Fruit fly (Drosophila melanogaster): ENCODE results near the gene CG16711.

CG16711 gene

dm6 chr3L:9690798-9691475 is 13.2 kb upstream of the CG16711 start:
- TF ChIP-seq Dll (optimal IDR thresholded peaks at IDR 0.05): no peak

- TF ChIP-seq psq (optimal IDR thresholded peaks at IDR 0.05): no peak
- TF ChIP-seq Dll (optimal IDR thresholded peaks at IDR 0.05): no peak
- no peak for TF ChIP-seq EcR (GFP tag; optimal IDR thresholded peaks at IDR 0.05)
- no peak for TF ChIP-seq CG8478 (optimal IDR thresholded peaks at IDR 0.05)
- TF ChIP-seq usp (GFP tag; optimal IDR thresholded peaks at IDR 0.05): no peak
- TF ChIP-seq pan (optimal IDR thresholded peaks at IDR 0.05): no peak
Measured at dm6 chr3L:9691476-9691826, 12.7 kb upstream of the CG16711 start.

dm6 chr3L:9692234-9692891 is 11.8 kb upstream of the CG16711 start:
- TF ChIP-seq pan (optimal IDR thresholded peaks at IDR 0.05) (no peak), psq (optimal IDR thresholded peaks at IDR 0.05) (no peak), usp (GFP tag; optimal IDR thresholded peaks at IDR 0.05) (no peak), Dll (optimal IDR thresholded peaks at IDR 0.05) (no peak), CG8478 (optimal IDR thresholded peaks at IDR 0.05) (no peak), EcR (GFP tag; optimal IDR thresholded peaks at IDR 0.05) (no peak)

- peak; percentile 47 for TF ChIP-seq Dll (optimal IDR thresholded peaks at IDR 0.05)
- TF ChIP-seq pan (optimal IDR thresholded peaks at IDR 0.05): peak; percentile 92
- no peak for TF ChIP-seq CG8478 (optimal IDR thresholded peaks at IDR 0.05)
- no peak for TF ChIP-seq usp (GFP tag; optimal IDR thresholded peaks at IDR 0.05)
Measured at dm6 chr3L:9692892-9693551, 11.1 kb upstream of the CG16711 start.

- TF ChIP-seq Dll (optimal IDR thresholded peaks at IDR 0.05) (no peak), EcR (GFP tag; optimal IDR thresholded peaks at IDR 0.05) (no peak), usp (GFP tag; optimal IDR thresholded peaks at IDR 0.05) (no peak), psq (optimal IDR thresholded peaks at IDR 0.05) (no peak), pan (optimal IDR thresholded peaks at IDR 0.05) (no peak)
Measured at dm6 chr3L:9693552-9694133, 10.5 kb upstream of the CG16711 start.

dm6 chr3L:9694169-9694866 is 9.8 kb upstream of the CG16711 start:
- no peak for TF ChIP-seq CG8478 (optimal IDR thresholded peaks at IDR 0.05)
- TF ChIP-seq Dll (optimal IDR thresholded peaks at IDR 0.05): peak; percentile 60

- TF ChIP-seq EcR (GFP tag; optimal IDR thresholded peaks at IDR 0.05) (no peak), usp (GFP tag; optimal IDR thresholded peaks at IDR 0.05) (no peak), CG8478 (optimal IDR thresholded peaks at IDR 0.05) (no peak), Dll (optimal IDR thresholded peaks at IDR 0.05) (no peak), psq (optimal IDR thresholded peaks at IDR 0.05) (no peak), pan (optimal IDR thresholded peaks at IDR 0.05) (no peak)
Measured at dm6 chr3L:9694867-9695236, 9.3 kb upstream of the CG16711 start.

dm6 chr3L:9695242-9695641 is 8.9 kb upstream of the CG16711 start:
- TF ChIP-seq Dll (optimal IDR thresholded peaks at IDR 0.05): peak; percentile 57
- TF ChIP-seq psq (optimal IDR thresholded peaks at IDR 0.05): no peak

- TF ChIP-seq Dll (optimal IDR thresholded peaks at IDR 0.05) (no peak), psq (optimal IDR thresholded peaks at IDR 0.05) (no peak), EcR (GFP tag; optimal IDR thresholded peaks at IDR 0.05) (no peak), usp (GFP tag; optimal IDR thresholded peaks at IDR 0.05) (no peak), CG8478 (optimal IDR thresholded peaks at IDR 0.05) (no peak), pan (optimal IDR thresholded peaks at IDR 0.05) (no peak)
Measured at dm6 chr3L:9695647-9696046, 8.5 kb upstream of the CG16711 start.

dm6 chr3L:9696650-9697526 is 7.2 kb upstream of the CG16711 start, which contains the start of gene Prps:
Gene Prps (minus strand): TSS chr3L:9696700.
- TF ChIP-seq CG8478 (optimal IDR thresholded peaks at IDR 0.05) (no peak), EcR (GFP tag; optimal IDR thresholded peaks at IDR 0.05) (no peak), Dll (optimal IDR thresholded peaks at IDR 0.05) (peak; percentile 45)

dm6 chr3L:9697527-9697883 is 6.6 kb upstream of the CG16711 start:
- TF ChIP-seq pan (optimal IDR thresholded peaks at IDR 0.05) (no peak), psq (optimal IDR thresholded peaks at IDR 0.05) (no peak), EcR (GFP tag; optimal IDR thresholded peaks at IDR 0.05) (no peak), usp (GFP tag; optimal IDR thresholded peaks at IDR 0.05) (no peak), CG8478 (optimal IDR thresholded peaks at IDR 0.05) (no peak), Dll (optimal IDR thresholded peaks at IDR 0.05) (no peak)

Measured in whole organism.